Fruit fly (Drosophila melanogaster) whole organism, embryonic: ENCODE results near the gene Rh5.

Source experiments
- ATbp ChIP-seq: fragments of 200-800 bp; sonication (Bioruptor generic); optimal IDR thresholded peaks from 2 replicates; lab custom pipeline; 2017; ENCODE audit warnings: missing biosample characterization, mild to moderate bottlenecking, missing genetic modification characterization, missing genetic modification reagents
- B-H2 ChIP-seq: fragments of 200-800 bp; sonication (Bioruptor generic); optimal IDR thresholded peaks from 2 replicates; lab custom pipeline; 2018; ENCODE audit warnings: missing biosample characterization, mild to moderate bottlenecking, missing genetic modification characterization
- Bgb ChIP-seq: fragments of 200-800 bp; sonication (Bioruptor generic); IDR thresholded peaks from 2 replicates; pipeline ENCODE4 v1.3.6; 2022; ENCODE audit warnings: missing biosample characterization, missing genetic modification characterization; ENCODE audit not compliant: partially characterized antibody
- CG1024 ChIP-seq: fragments of 200-800 bp; sonication (Bioruptor generic); IDR thresholded peaks from 2 replicates; pipeline ENCODE4 v1.3.6; 2022; ENCODE audit warnings: missing biosample characterization, missing genetic modification characterization
- CG10321 ChIP-seq: fragments of 200-800 bp; sonication (Bioruptor generic); IDR thresholded peaks from 2 replicates; pipeline ENCODE4 v1.3.6; 2022; ENCODE audit warnings: missing biosample characterization, missing genetic modification characterization
- CG10366 ChIP-seq: fragments of 200-800 bp; sonication (Bioruptor generic); IDR thresholded peaks from 2 replicates; pipeline ENCODE4 v1.3.6; 2022; ENCODE audit warnings: missing biosample characterization, missing genetic modification characterization
- CG11093 ChIP-seq: fragments of 200-800 bp; sonication (Bioruptor generic); IDR thresholded peaks from 3 replicates; pipeline ENCODE4 v1.3.6; 2022; ENCODE audit warnings: missing biosample characterization, missing genetic modification characterization
- CG12155 ChIP-seq: fragments of 200-800 bp; sonication (Bioruptor generic); optimal IDR thresholded peaks from 3 replicates; lab custom pipeline; 2016; ENCODE audit warnings: missing biosample characterization, missing genetic modification characterization
- CG13123 ChIP-seq: fragments of 200-800 bp; sonication (Bioruptor generic); optimal IDR thresholded peaks from 2 replicates; lab custom pipeline; 2016; ENCODE audit warnings: missing biosample characterization, missing genetic modification characterization
- CG13624 ChIP-seq: fragments of 200-800 bp; sonication (Bioruptor generic); optimal IDR thresholded peaks from 2 replicates; lab custom pipeline; 2016; ENCODE audit warnings: missing biosample characterization, missing genetic modification characterization
- CG13894 ChIP-seq: fragments of 200-800 bp; sonication (Bioruptor generic); optimal IDR thresholded peaks from 3 replicates; lab custom pipeline; 2018; ENCODE audit warnings: missing biosample characterization, mild to moderate bottlenecking, missing genetic modification characterization, moderate library complexity
- CG14014 ChIP-seq: fragments of 200-800 bp; sonication (Bioruptor generic); IDR thresholded peaks from 2 replicates; pipeline ENCODE4 v1.3.6; 2022; ENCODE audit warnings: missing biosample characterization, missing genetic modification characterization
- CG14441 ChIP-seq: fragments of 200-800 bp; sonication (Bioruptor generic); IDR thresholded peaks from 2 replicates; pipeline ENCODE4 v1.3.6; 2022; ENCODE audit warnings: missing biosample characterization, missing genetic modification characterization
- CG14965 ChIP-seq: fragments of 200-800 bp; sonication (Bioruptor generic); optimal IDR thresholded peaks from 2 replicates; lab custom pipeline; 2016; ENCODE audit warnings: missing biosample characterization, missing genetic modification characterization, borderline replicate concordance
- CG15011 ChIP-seq: fragments of 200-800 bp; sonication (Bioruptor generic); optimal IDR thresholded peaks from 3 replicates; lab custom pipeline; 2018; ENCODE audit warnings: missing biosample characterization, mild to moderate bottlenecking, missing genetic modification characterization
- CG17361 ChIP-seq: fragments of 200-800 bp; sonication (Bioruptor generic); IDR thresholded peaks from 3 replicates; pipeline ENCODE4 v1.3.6; 2022; ENCODE audit warnings: missing biosample characterization, missing genetic modification characterization
- CG3726 ChIP-seq: fragments of 200-800 bp; sonication (Bioruptor generic); IDR thresholded peaks from 3 replicates; pipeline ENCODE4, ENCODE4 v1.3.6; 2022; ENCODE audit warnings: missing biosample characterization, missing genetic modification characterization
- CG4328 ChIP-seq: fragments of 200-800 bp; sonication (Bioruptor generic); optimal IDR thresholded peaks from 3 replicates; lab custom pipeline; 2017; ENCODE audit warnings: missing biosample characterization, missing genetic modification reagents, missing genetic modification characterization
- CG4404 ChIP-seq: fragments of 200-800 bp; sonication (Bioruptor generic); IDR thresholded peaks from 2 replicates; pipeline ENCODE4 v1.3.6; 2022; ENCODE audit warnings: missing biosample characterization, missing genetic modification characterization
- CG4854 ChIP-seq: fragments of 200-800 bp; sonication (Bioruptor generic); optimal IDR thresholded peaks from 2 replicates; lab custom pipeline; 2016; ENCODE audit warnings: missing biosample characterization, missing genetic modification characterization, inconsistent platforms
- CG5953 ChIP-seq: fragments of 200-800 bp; sonication (Bioruptor generic); IDR thresholded peaks from 2 replicates; pipeline ENCODE4 v1.3.6; 2022; ENCODE audit warnings: missing biosample characterization, missing genetic modification characterization
- CG6683 ChIP-seq: fragments of 200-800 bp; sonication (Bioruptor generic); optimal IDR thresholded peaks from 2 replicates; lab custom pipeline; 2017; ENCODE audit warnings: missing biosample characterization, mild to moderate bottlenecking, missing genetic modification characterization, missing genetic modification reagents
- CG7357 ChIP-seq: fragments of 200-800 bp; sonication (Bioruptor generic); IDR thresholded peaks from 3 replicates; pipeline ENCODE4 v1.3.6; 2022; ENCODE audit warnings: missing biosample characterization, missing genetic modification characterization
- CG7745 ChIP-seq: fragments of 200-800 bp; sonication (Bioruptor generic); optimal IDR thresholded peaks from 2 replicates; lab custom pipeline; 2018; ENCODE audit warnings: missing biosample characterization, mild to moderate bottlenecking, missing genetic modification characterization, moderate library complexity
- CG7786 ChIP-seq: fragments of 200-800 bp; sonication (Bioruptor generic); optimal IDR thresholded peaks from 2 replicates; lab custom pipeline; 2016; ENCODE audit warnings: missing biosample characterization, missing genetic modification characterization
- CG7839 ChIP-seq: fragments of 200-800 bp; sonication (Bioruptor generic); optimal IDR thresholded peaks from 3 replicates; lab custom pipeline; 2018; ENCODE audit warnings: missing biosample characterization, mild to moderate bottlenecking, missing genetic modification characterization, moderate library complexity
- Camta ChIP-seq: fragments of 200-800 bp; sonication (Bioruptor generic); optimal IDR thresholded peaks from 2 replicates; lab custom pipeline; 2016; ENCODE audit warnings: missing biosample characterization, missing genetic modification characterization
- Elba2 ChIP-seq: fragments of 200-800 bp; sonication (Bioruptor generic); optimal IDR thresholded peaks from 3 replicates; lab custom pipeline; 2016; ENCODE audit warnings: missing biosample characterization, missing genetic modification characterization
- Ets65A ChIP-seq: fragments of 200-800 bp; sonication (Bioruptor generic); peaks from one replicate; lab custom pipeline; 2016; ENCODE audit warnings: missing biosample characterization, missing genetic modification characterization
- Fer2 ChIP-seq: fragments of 200-800 bp; sonication (Bioruptor generic); optimal IDR thresholded peaks from 2 replicates; lab custom pipeline; 2018; ENCODE audit warnings: missing biosample characterization, mild to moderate bottlenecking, missing genetic modification characterization, moderate library complexity
- Max ChIP-seq: fragments of 200-800 bp; sonication (Bioruptor generic); optimal IDR thresholded peaks from 2 replicates; lab custom pipeline; 2016; ENCODE audit warnings: missing biosample characterization, mild to moderate bottlenecking, missing genetic modification characterization
- Oaz ChIP-seq: fragments of 200-800 bp; sonication (Bioruptor generic); IDR thresholded peaks from 2 replicates; pipeline ENCODE4 v1.3.6; 2022; ENCODE audit warnings: missing biosample characterization, missing genetic modification characterization
- Rx ChIP-seq: fragments of 200-800 bp; sonication (Bioruptor generic); IDR thresholded peaks from 2 replicates; pipeline ENCODE4 v1.3.6; 2022; ENCODE audit warnings: missing biosample characterization, missing genetic modification characterization
- Taf1 ChIP-seq: fragments of 200-800 bp; sonication (Bioruptor generic); IDR thresholded peaks from 2 replicates; pipeline ENCODE4 v1.3.6; 2022; ENCODE audit warnings: missing biosample characterization, missing genetic modification characterization
- Tbp ChIP-seq: fragments of >200 bp; optimal IDR thresholded peaks from 2 replicates; lab custom pipeline; 2018; ENCODE audit warnings: missing biosample characterization, missing genetic modification characterization
- cad ChIP-seq: fragments of >200 bp; optimal IDR thresholded peaks from 2 replicates; lab custom pipeline; 2017; ENCODE audit warnings: missing biosample characterization, missing genetic modification characterization
- caup ChIP-seq: fragments of 200-800 bp; sonication (Bioruptor generic); optimal IDR thresholded peaks from 3 replicates; lab custom pipeline; 2017; ENCODE audit warnings: missing biosample characterization, mild to moderate bottlenecking, missing genetic modification characterization, moderate library complexity; ENCODE audit not compliant: severe bottlenecking
- chinmo ChIP-seq: fragments of 200-800 bp; sonication (Bioruptor generic); IDR thresholded peaks from 4 replicates; pipeline ENCODE4 v1.3.6; 2022; ENCODE audit warnings: missing biosample characterization, missing genetic modification characterization; ENCODE audit not compliant: partially characterized antibody
- grn ChIP-seq: fragments of 200-800 bp; sonication (Bioruptor generic); optimal IDR thresholded peaks from 3 replicates; lab custom pipeline; 2017; ENCODE audit warnings: missing biosample characterization, missing genetic modification characterization
- gro ChIP-seq: fragments of 200-800 bp; sonication (Bioruptor generic); optimal IDR thresholded peaks from 2 replicates; lab custom pipeline; 2016; ENCODE audit warnings: missing biosample characterization, missing genetic modification characterization
- hth ChIP-seq: fragments of >200 bp; optimal IDR thresholded peaks from 2 replicates; lab custom pipeline; 2017; ENCODE audit warnings: inconsistent platforms
- inv ChIP-seq: fragments of 200-800 bp; sonication (Bioruptor generic); IDR thresholded peaks from 2 replicates; pipeline ENCODE4 v1.3.6; 2022; ENCODE audit warnings: missing biosample characterization, missing genetic modification characterization; ENCODE audit not compliant: partially characterized antibody
- mirr ChIP-seq: fragments of 200-800 bp; sonication (Bioruptor generic); optimal IDR thresholded peaks from 3 replicates; lab custom pipeline; 2018; ENCODE audit warnings: missing biosample characterization, mild to moderate bottlenecking, missing genetic modification characterization
- pum ChIP-seq: fragments of 200-800 bp; sonication (Bioruptor generic); optimal IDR thresholded peaks from 2 replicates; lab custom pipeline; 2016; ENCODE audit warnings: missing biosample characterization, missing genetic modification characterization
- repo ChIP-seq: fragments of 200-800 bp; sonication (Bioruptor generic); optimal IDR thresholded peaks from 2 replicates; lab custom pipeline; 2016; ENCODE audit warnings: missing biosample characterization, missing genetic modification characterization
- run ChIP-seq: fragments of 200-800 bp; sonication (Bioruptor generic); optimal IDR thresholded peaks from 3 replicates; lab custom pipeline; 2018; ENCODE audit warnings: missing biosample characterization, mild to moderate bottlenecking, missing genetic modification characterization
- sc ChIP-seq, 3 experiments: fragments of >200 bp in 2 of 3; fragments of 200-800 bp in 1 of 3; sonication (Bioruptor generic) in 1 of 3; optimal IDR thresholded peaks; 2 replicates in 2 of 3; 3 replicates in 1 of 3; lab custom pipeline; 2017; ENCODE audit warnings: mild to moderate bottlenecking in 1 of 3, missing biosample characterization in 1 of 3, missing genetic modification characterization in 1 of 3, missing genetic modification reagents in 1 of 3
- sd ChIP-seq: fragments of 200-800 bp; sonication (Bioruptor generic); optimal IDR thresholded peaks from 3 replicates; lab custom pipeline; 2018; ENCODE audit warnings: missing biosample characterization, mild to moderate bottlenecking, missing genetic modification characterization, moderate library complexity
- slbo ChIP-seq: fragments of 200-800 bp; sonication (Bioruptor generic); IDR thresholded peaks from 2 replicates; pipeline ENCODE4 v1.3.6; 2022; ENCODE audit warnings: missing biosample characterization, missing genetic modification characterization
- wdn ChIP-seq: fragments of 200-800 bp; sonication (Bioruptor generic); IDR thresholded peaks from 2 replicates; pipeline ENCODE4 v1.3.6; 2022; ENCODE audit warnings: missing biosample characterization, missing genetic modification characterization

The Rh5 gene

DNA sequence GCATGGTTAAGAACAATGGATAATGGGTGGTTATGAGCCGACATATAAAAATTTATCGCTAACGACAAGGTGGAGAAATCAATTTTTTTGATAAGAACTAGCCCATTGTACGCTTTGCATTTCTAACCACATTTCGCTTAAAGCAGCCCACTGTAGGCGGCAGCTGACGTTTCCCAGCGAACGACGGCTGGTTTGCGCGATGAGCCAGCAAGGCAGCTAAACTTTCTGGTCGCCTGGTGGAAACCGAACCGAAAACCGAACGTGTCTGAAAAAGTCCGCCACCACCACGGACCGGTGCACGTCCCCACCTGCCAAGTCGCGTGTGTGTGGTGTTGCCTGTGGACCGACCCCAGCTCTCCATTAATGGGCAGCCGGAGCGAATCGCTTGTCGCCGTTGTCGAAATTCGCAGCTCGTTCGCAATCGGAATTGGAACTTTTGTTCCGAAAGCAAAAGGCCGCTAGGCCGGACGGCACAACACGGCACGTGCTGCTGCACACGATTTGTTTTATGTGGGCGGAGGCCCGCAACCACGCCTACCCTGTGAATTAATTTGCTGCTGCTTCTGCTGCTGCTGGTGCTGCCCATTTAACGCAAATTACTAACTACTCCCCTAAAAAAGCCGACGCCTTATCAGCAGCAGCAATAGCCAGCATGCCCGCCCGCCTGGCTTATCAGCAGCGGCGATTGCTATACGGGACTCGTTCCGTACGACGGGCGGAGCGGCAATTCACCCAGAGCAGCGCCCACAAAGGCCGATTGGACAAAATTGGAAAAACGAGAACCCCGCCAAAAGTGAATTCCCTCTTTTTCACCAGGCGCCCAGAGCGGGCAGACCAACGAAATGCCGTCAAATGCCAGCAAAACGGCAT is 4.8 kb upstream of the Rh5 start (continued):
- TF ChIP-seq CG7839 (tag; lab: Kevin White, UChicago) (peak; percentile 50), Rx (GFP tag; lab: Robert Waterston, UW) (no peak), CG10366 (GFP tag; lab: Robert Waterston, UW) (no peak), run (tag; lab: Kevin White, UChicago) (peak; percentile 28), Max (no peak), CG13123 (GFP tag; lab: Kevin White, UChicago) (no peak), grn (peak; percentile 89), CG14441 (no peak), mirr (GFP tag; lab: Kevin White, UChicago) (peak; percentile 82), hth (lab: Kevin White, UChicago) (no peak), sc (optimal IDR thresholded peaks at IDR 0.05; lab: Kevin White, UChicago) (no peak), sc (GFP tag; optimal IDR thresholded peaks at IDR 0.05; lab: Kevin White, UChicago) (no peak), wdn (GFP tag; lab: Robert Waterston, UW) (no peak), CG4854 (GFP tag; lab: Kevin White, UChicago) (no peak), gro (GFP tag; lab: Kevin White, UChicago) (peak; percentile 72), CG6683 (GFP tag; lab: Kevin White, UChicago) (no peak), Oaz (no peak), inv (GFP tag; lab: Robert Waterston, UW) (no peak), CG7745 (tag; lab: Kevin White, UChicago) (peak; percentile 96), CG14014 (GFP tag; lab: Robert Waterston, UW) (no peak), CG17361 (no peak), CG13624 (GFP tag; lab: Kevin White, UChicago) (no peak), CG14965 (no peak), Taf1 (GFP tag; lab: Robert Waterston, UW) (no peak), Ets65A (peak; percentile 4), CG7357 (GFP tag; lab: Robert Waterston, UW) (no peak), ATbp (GFP tag; lab: Kevin White, UChicago) (peak; percentile 29), Tbp (GFP tag; lab: Kevin White, UChicago) (no peak), CG15011 (GFP tag; lab: Kevin White, UChicago) (no peak), CG1024 (GFP tag; lab: Robert Waterston, UW) (no peak), slbo (no peak), B-H2 (peak; percentile 6), CG4404 (GFP tag; lab: Robert Waterston, UW) (no peak), Fer2 (tag; lab: Kevin White, UChicago) (no peak), CG3726 (GFP tag; lab: Robert Waterston, UW) (no peak), CG11093 (GFP tag; lab: Robert Waterston, UW) (no peak), CG4328 (peak; percentile 22), CG7786 (GFP tag; lab: Kevin White, UChicago) (peak; percentile 15), chinmo (GFP tag; lab: Robert Waterston, UW) (no peak), CG12155 (GFP tag; lab: Kevin White, UChicago) (peak; percentile 18), pum (GFP tag; lab: Kevin White, UChicago) (no peak), Camta (no peak), CG10321 (GFP tag; lab: Robert Waterston, UW) (no peak), cad (GFP tag; lab: Kevin White, UChicago) (no peak), sd (tag; lab: Kevin White, UChicago) (no peak), Elba2 (peak; percentile 16), Bgb (GFP tag; lab: Robert Waterston, UW) (no peak), CG5953 (GFP tag; lab: Robert Waterston, UW) (no peak), CG13894 (tag; lab: Kevin White, UChicago) (peak; percentile 60), caup (GFP tag; lab: Kevin White, UChicago) (no peak), repo (no peak)
